Worm (Caenorhabditis elegans): Measurements from ENCODE around the gene fbxb-114.

DNA sequence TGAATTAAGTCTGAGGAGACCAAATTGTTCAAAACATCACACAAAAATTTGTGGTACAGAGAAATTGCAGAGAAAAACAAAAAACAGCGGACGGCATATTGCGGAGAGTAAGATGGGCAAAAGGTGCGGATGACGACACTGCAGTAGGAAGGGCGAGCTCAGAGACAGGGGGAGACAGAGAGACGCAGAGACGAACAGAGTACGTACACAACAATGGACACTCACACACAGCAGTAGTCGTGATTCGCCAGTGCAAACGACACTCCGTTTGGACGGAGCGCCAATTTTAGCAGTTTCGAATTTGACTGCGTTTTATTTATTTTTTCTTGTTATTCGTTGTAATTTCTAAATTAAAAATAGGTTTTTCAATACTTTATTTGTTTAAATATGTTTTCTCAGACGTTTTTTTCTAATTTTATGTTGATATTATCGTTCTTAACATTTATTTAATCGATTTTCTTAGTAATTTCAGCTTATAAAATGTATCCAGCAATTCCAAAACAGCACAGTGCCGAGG, 49.1 kb upstream of the fbxb-114 start, which contains the start of gene T20F7.1:
- no peak for TF ChIP-seq W03F9.2 (tag; optimal IDR thresholded peaks at IDR 0.05)
- TF ChIP-seq him-1 (tag; optimal IDR thresholded peaks at IDR 0.05), result no peak
- no peak for TF ChIP-seq dao-5 (tag; optimal IDR thresholded peaks at IDR 0.05)

All from whole organism, L4/young adult.